Fruit fly (Drosophila melanogaster) whole organism, embryonic: ENCODE results near the gene MICU3.

ENCODE experiments used
- Adf1 ChIP-seq: fragments of 200-800 bp; sonication (Bioruptor generic); IDR thresholded peaks from 2 replicates; pipeline ENCODE4 v1.3.6; 2022; ENCODE audit warnings: missing biosample characterization, missing genetic modification characterization
- Antp ChIP-seq: fragments of 200-800 bp; sonication (Bioruptor generic); optimal IDR thresholded peaks from 3 replicates; lab custom pipeline; 2016; ENCODE audit warnings: missing biosample characterization, missing genetic modification characterization
- Atf6 ChIP-seq: fragments of 200-800 bp; sonication (Bioruptor generic); IDR thresholded peaks from 2 replicates; pipeline ENCODE4 v1.3.6; 2022; ENCODE audit warnings: missing biosample characterization, missing genetic modification characterization
- CG10147 ChIP-seq: fragments of 200-800 bp; sonication (Bioruptor generic); optimal IDR thresholded peaks from 2 replicates; lab custom pipeline; 2019; ENCODE audit warnings: missing biosample characterization, mild to moderate bottlenecking, missing genetic modification characterization, moderate library complexity
- CG12659 ChIP-seq: fragments of 200-800 bp; sonication (Bioruptor generic); optimal IDR thresholded peaks from 3 replicates; lab custom pipeline; 2017; ENCODE audit warnings: mild to moderate bottlenecking, missing biosample characterization, missing genetic modification reagents, missing genetic modification characterization
- CG12769 ChIP-seq: fragments of 200-800 bp; sonication (Bioruptor generic); optimal IDR thresholded peaks from 2 replicates; lab custom pipeline; 2019; ENCODE audit warnings: missing biosample characterization, mild to moderate bottlenecking, missing genetic modification characterization, moderate library complexity
- CG14965 ChIP-seq: fragments of 200-800 bp; sonication (Bioruptor generic); optimal IDR thresholded peaks from 2 replicates; lab custom pipeline; 2016; ENCODE audit warnings: missing biosample characterization, missing genetic modification characterization, borderline replicate concordance
- CG15479 ChIP-seq: fragments of 200-800 bp; sonication (Bioruptor generic); optimal IDR thresholded peaks from 3 replicates; lab custom pipeline; 2019; ENCODE audit warnings: missing biosample characterization, mild to moderate bottlenecking, missing genetic modification characterization, moderate library complexity
- CG1603 ChIP-seq: fragments of 200-800 bp; sonication (Bioruptor generic); optimal IDR thresholded peaks from 2 replicates; lab custom pipeline; 2019; ENCODE audit warnings: missing biosample characterization, mild to moderate bottlenecking, missing genetic modification characterization, moderate library complexity
- CG17328 ChIP-seq: fragments of 200-800 bp; sonication (Bioruptor generic); IDR thresholded peaks from 2 replicates; pipeline ENCODE4 v1.3.6; 2022; ENCODE audit warnings: missing biosample characterization, missing genetic modification characterization
- CG17361 ChIP-seq: fragments of 200-800 bp; sonication (Bioruptor generic); IDR thresholded peaks from 3 replicates; pipeline ENCODE4 v1.3.6; 2022; ENCODE audit warnings: missing biosample characterization, missing genetic modification characterization
- CG17829 ChIP-seq: fragments of 200-800 bp; optimal IDR thresholded peaks from 2 replicates; lab custom pipeline; 2019; ENCODE audit warnings: missing biosample characterization, mild to moderate bottlenecking, missing genetic modification characterization, moderate library complexity
- CG30020 ChIP-seq: fragments of 200-800 bp; optimal IDR thresholded peaks from 2 replicates; lab custom pipeline; 2019; ENCODE audit warnings: missing biosample characterization, mild to moderate bottlenecking, missing genetic modification characterization, moderate library complexity
- CG31224 ChIP-seq: fragments of 200-800 bp; sonication (Bioruptor generic); IDR thresholded peaks from 2 replicates; pipeline ENCODE4 v1.3.6; 2022; ENCODE audit warnings: missing biosample characterization, missing genetic modification characterization
- CG5245 ChIP-seq: fragments of 200-800 bp; sonication (Bioruptor generic); optimal IDR thresholded peaks from 3 replicates; lab custom pipeline; 2016; ENCODE audit warnings: missing biosample characterization, missing genetic modification characterization
- CG6689 ChIP-seq: fragments of 200-800 bp; sonication (Bioruptor generic); IDR thresholded peaks from 2 replicates; pipeline ENCODE4 v1.3.6; 2022; ENCODE audit warnings: missing biosample characterization, missing genetic modification characterization
- CG7357 ChIP-seq: fragments of 200-800 bp; sonication (Bioruptor generic); IDR thresholded peaks from 3 replicates; pipeline ENCODE4 v1.3.6; 2022; ENCODE audit warnings: missing biosample characterization, missing genetic modification characterization
- CG7928 ChIP-seq: fragments of 200-800 bp; sonication (Bioruptor generic); optimal IDR thresholded peaks from 2 replicates; lab custom pipeline; 2017; ENCODE audit warnings: missing biosample characterization, mild to moderate bottlenecking, missing genetic modification characterization
- CG8765 ChIP-seq: fragments of 200-800 bp; sonication (Bioruptor generic); IDR thresholded peaks from 2 replicates; pipeline ENCODE4 v1.3.6; 2022; ENCODE audit warnings: missing biosample characterization, missing genetic modification characterization
- CG9215 ChIP-seq: fragments of 200-800 bp; sonication (Bioruptor generic); IDR thresholded peaks from 2 replicates; pipeline ENCODE4 v1.3.6; 2022; ENCODE audit warnings: missing biosample characterization, missing genetic modification characterization
- CG9437 ChIP-seq: fragments of 200-800 bp; sonication (Bioruptor generic); optimal IDR thresholded peaks from 2 replicates; lab custom pipeline; 2018; ENCODE audit warnings: missing biosample characterization, mild to moderate bottlenecking, missing genetic modification characterization
- Dip3 ChIP-seq: fragments of 200-800 bp; sonication (Bioruptor generic); optimal IDR thresholded peaks from 3 replicates; lab custom pipeline; 2016; ENCODE audit warnings: missing biosample characterization, missing genetic modification characterization
- HLH4C ChIP-seq: fragments of 200-800 bp; sonication (Bioruptor generic); IDR thresholded peaks from 3 replicates; pipeline ENCODE4 v1.3.6; 2022; ENCODE audit warnings: missing biosample characterization, missing genetic modification characterization; ENCODE audit not compliant: partially characterized antibody
- Lhr ChIP-seq: fragments of 200-800 bp; sonication (Bioruptor generic); optimal IDR thresholded peaks from 3 replicates; lab custom pipeline; 2017; ENCODE audit warnings: mild to moderate bottlenecking, missing biosample characterization, missing genetic modification reagents, missing genetic modification characterization
- Mad ChIP-seq: fragments of 200-800 bp; sonication (Bioruptor generic); optimal IDR thresholded peaks from 2 replicates; lab custom pipeline; 2016; ENCODE audit warnings: missing biosample characterization, missing genetic modification characterization
- Max ChIP-seq: fragments of 200-800 bp; sonication (Bioruptor generic); optimal IDR thresholded peaks from 2 replicates; lab custom pipeline; 2016; ENCODE audit warnings: missing biosample characterization, mild to moderate bottlenecking, missing genetic modification characterization
- NfI ChIP-seq: fragments of 200-800 bp; sonication (Bioruptor generic); optimal IDR thresholded peaks from 3 replicates; lab custom pipeline; 2018; ENCODE audit warnings: missing biosample characterization, mild to moderate bottlenecking, missing genetic modification characterization, moderate library complexity
- PHDP ChIP-seq: fragments of 200-800 bp; sonication (Bioruptor generic); optimal IDR thresholded peaks from 3 replicates; lab custom pipeline; 2018; ENCODE audit warnings: missing biosample characterization, mild to moderate bottlenecking, missing genetic modification characterization, moderate library complexity
- Six4 ChIP-seq: fragments of 200-800 bp; sonication (Bioruptor generic); optimal IDR thresholded peaks from 2 replicates; lab custom pipeline; 2016; ENCODE audit warnings: missing biosample characterization, missing genetic modification characterization
- Spps ChIP-seq: fragments of 200-800 bp; sonication (Bioruptor generic); optimal IDR thresholded peaks from 2 replicates; lab custom pipeline; 2018; ENCODE audit warnings: missing biosample characterization, mild to moderate bottlenecking, missing genetic modification characterization
- crc ChIP-seq: fragments of 200-800 bp; sonication (Bioruptor generic); optimal IDR thresholded peaks from 2 replicates; lab custom pipeline; 2016; ENCODE audit warnings: missing biosample characterization, missing genetic modification characterization
- dmrt11E ChIP-seq: fragments of 200-800 bp; sonication (Bioruptor generic); optimal IDR thresholded peaks from 3 replicates; lab custom pipeline; 2018; ENCODE audit warnings: missing biosample characterization, mild to moderate bottlenecking, missing genetic modification characterization, moderate library complexity
- ftz-f1 ChIP-seq: fragments of 200-800 bp; sonication (Bioruptor generic); optimal IDR thresholded peaks from 2 replicates; lab custom pipeline; 2016; ENCODE audit warnings: missing biosample characterization, missing genetic modification characterization
- her ChIP-seq: fragments of 200-800 bp; sonication (Bioruptor generic); optimal IDR thresholded peaks from 2 replicates; lab custom pipeline; 2016; ENCODE audit warnings: missing biosample characterization, missing genetic modification characterization
- kah ChIP-seq: fragments of 200-800 bp; sonication (Bioruptor generic); optimal IDR thresholded peaks from 2 replicates; lab custom pipeline; 2018; ENCODE audit warnings: missing biosample characterization, mild to moderate bottlenecking, missing genetic modification characterization
- mirr ChIP-seq: fragments of 200-800 bp; sonication (Bioruptor generic); optimal IDR thresholded peaks from 3 replicates; lab custom pipeline; 2018; ENCODE audit warnings: missing biosample characterization, mild to moderate bottlenecking, missing genetic modification characterization
- pb ChIP-seq: fragments of 200-800 bp; sonication (Bioruptor generic); optimal IDR thresholded peaks from 3 replicates; lab custom pipeline; 2016; ENCODE audit warnings: missing biosample characterization, missing genetic modification characterization
- pita ChIP-seq: fragments of 200-800 bp; sonication (Bioruptor generic); optimal IDR thresholded peaks from 2 replicates; lab custom pipeline; 2017; ENCODE audit warnings: missing biosample characterization, mild to moderate bottlenecking, missing genetic modification characterization
- pros ChIP-seq: fragments of 200-800 bp; sonication (Bioruptor generic); optimal IDR thresholded peaks from 3 replicates; lab custom pipeline; 2019; ENCODE audit warnings: missing biosample characterization, mild to moderate bottlenecking, missing genetic modification characterization, moderate library complexity
- ranshi ChIP-seq: fragments of 200-800 bp; sonication (Bioruptor generic); IDR thresholded peaks from 2 replicates; pipeline ENCODE4 v1.3.6; 2022; ENCODE audit warnings: missing biosample characterization, missing genetic modification characterization
- schlank ChIP-seq: fragments of 200-800 bp; sonication (Bioruptor generic); optimal IDR thresholded peaks from 2 replicates; lab custom pipeline; 2018; ENCODE audit warnings: missing biosample characterization, mild to moderate bottlenecking, missing genetic modification characterization
- sens-2 ChIP-seq: fragments of 200-800 bp; sonication (Bioruptor generic); IDR thresholded peaks from 2 replicates; pipeline ENCODE4 v1.3.6; 2022; ENCODE audit warnings: missing biosample characterization, missing genetic modification characterization
- sug ChIP-seq: fragments of 200-800 bp; optimal IDR thresholded peaks from 2 replicates; lab custom pipeline; 2019; ENCODE audit warnings: missing biosample characterization, mild to moderate bottlenecking, missing genetic modification characterization, moderate library complexity
- unpg ChIP-seq: fragments of 200-800 bp; sonication (Bioruptor generic); optimal IDR thresholded peaks from 3 replicates; lab custom pipeline; 2018; ENCODE audit warnings: missing biosample characterization, mild to moderate bottlenecking, missing genetic modification characterization, moderate library complexity
- zen ChIP-seq: fragments of 200-800 bp; sonication (Bioruptor generic); optimal IDR thresholded peaks from 3 replicates; lab custom pipeline; 2018; ENCODE audit warnings: missing biosample characterization, mild to moderate bottlenecking, missing genetic modification characterization, moderate library complexity

MICU3 gene

dm6 chr3R:19836687-19837086 is 10.4 kb upstream of the MICU3 start, which contains the start of gene bnl (continued):
- TF ChIP-seq Lhr (GFP tag; lab: Kevin White, UChicago): no peak
- peak; percentile 67 for TF ChIP-seq CG15479 (GFP tag; lab: Kevin White, UChicago)
- TF ChIP-seq crc: no peak
- TF ChIP-seq CG6689: no peak
- peak; percentile 86 for TF ChIP-seq CG12769 (tag; lab: Kevin White, UChicago)
- peak; percentile 61 for TF ChIP-seq CG17328 (GFP tag; lab: Robert Waterston, UW)
- no peak for TF ChIP-seq sens-2 (GFP tag; lab: Robert Waterston, UW)
- TF ChIP-seq CG17829 (tag; lab: Kevin White, UChicago): peak; percentile 67
- 0 out of 3 replicates have a peak, but pooled peaks have one; percentile 21 for TF ChIP-seq CG17361 (GFP tag; lab: Robert Waterston, UW)
- peak; percentile 49 for TF ChIP-seq pros (GFP tag; lab: Kevin White, UChicago)
- peak; percentile 29 for TF ChIP-seq NfI
- peak; percentile 81 for TF ChIP-seq ftz-f1 (GFP tag; lab: Kevin White, UChicago)
- peak; percentile 58; the same call in 1 of the 3 replicates for TF ChIP-seq HLH4C (GFP tag; lab: Robert Waterston, UW)
- no peak for TF ChIP-seq schlank (tag; lab: Kevin White, UChicago)
- TF ChIP-seq CG9437: no peak
- peak; percentile 17 for TF ChIP-seq zen (tag; lab: Kevin White, UChicago)
- peak; percentile 22 for TF ChIP-seq PHDP (tag; lab: Kevin White, UChicago)
- peak; percentile 24; the same call in 1 of the 2 replicates for TF ChIP-seq ranshi (GFP tag; lab: Robert Waterston, UW)
- TF ChIP-seq CG7357 (GFP tag; lab: Robert Waterston, UW): 0 out of 3 replicates have a peak, but pooled peaks have one; percentile 20
- 0 out of 2 replicates have a peak, but pooled peaks have one; percentile 19 for TF ChIP-seq CG8765 (GFP tag; lab: Robert Waterston, UW)
- no peak for TF ChIP-seq dmrt11E (tag; lab: Kevin White, UChicago)
- TF ChIP-seq CG9215 (GFP tag; lab: Robert Waterston, UW): no peak
- TF ChIP-seq CG12659: peak; percentile 13
- TF ChIP-seq Max (GFP tag; lab: Kevin White, UChicago): no peak
- peak; percentile 62 for TF ChIP-seq sug
- no peak for TF ChIP-seq CG14965
- peak; percentile 61 for TF ChIP-seq Atf6 (GFP tag; lab: Robert Waterston, UW)
- peak; percentile 34 for TF ChIP-seq Antp (GFP tag; lab: Kevin White, UChicago)
- TF ChIP-seq CG31224 (GFP tag; lab: Robert Waterston, UW): peak; percentile 51; the same call in 1 of the 2 replicates
- peak; percentile 38 for TF ChIP-seq CG1603 (tag; lab: Kevin White, UChicago)
- peak; percentile 69 for TF ChIP-seq Adf1 (GFP tag; lab: Robert Waterston, UW)
- no peak for TF ChIP-seq pita (GFP tag; lab: Kevin White, UChicago)
- TF ChIP-seq CG7928 (GFP tag; lab: Kevin White, UChicago): no peak
- no peak for TF ChIP-seq Dip3 (GFP tag; lab: Kevin White, UChicago)
- no peak for TF ChIP-seq Spps (tag; lab: Kevin White, UChicago)
- peak; percentile 69 for TF ChIP-seq her (GFP tag; lab: Kevin White, UChicago)
- no peak for TF ChIP-seq Six4
- peak; percentile 72 for TF ChIP-seq pb
- peak; percentile 65 for TF ChIP-seq Mad
- TF ChIP-seq CG5245: peak; percentile 33
- peak; percentile 77 for TF ChIP-seq kah (GFP tag; lab: Kevin White, UChicago)
- peak; percentile 83 for TF ChIP-seq mirr (GFP tag; lab: Kevin White, UChicago)
- peak; percentile 53 for TF ChIP-seq unpg
- no peak for TF ChIP-seq CG30020 (tag; lab: Kevin White, UChicago)
- peak; percentile 18 for TF ChIP-seq CG10147 (GFP tag; lab: Kevin White, UChicago)
- TF ChIP-seq, all 482 proteins: peak for 261
